Fruit fly (Drosophila melanogaster): Measurements from ENCODE around the gene CG46525.

CG46525 gene

dm6 chr3L:17428779-17429178, 46.2 kb upstream of the CG46525 start, which contains the start of gene Gorab (continued):
- no peak for TF ChIP-seq CG15479 (GFP tag; optimal IDR thresholded peaks at IDR 0.05)
- TF ChIP-seq otp (GFP tag; IDR thresholded peaks at IDR 0.05) = peak; percentile 92
- peak; percentile 52; the same call in 1 of the 3 replicates for TF ChIP-seq CG6791 (GFP tag; IDR thresholded peaks at IDR 0.05; ENCODE audit: partially characterized antibody)
- TF ChIP-seq bcd (GFP tag; optimal IDR thresholded peaks at IDR 0.05) = peak; percentile 92
- TF ChIP-seq Mrtf (GFP tag; IDR thresholded peaks at IDR 0.05) = peak; percentile 93
- TF ChIP-seq CG3838 (GFP tag; optimal IDR thresholded peaks at IDR 0.05) = peak; percentile 56
- peak; percentile 87 for TF ChIP-seq CG4424 (GFP tag; optimal IDR thresholded peaks at IDR 0.05)
- TF ChIP-seq CG6254 (GFP tag; optimal IDR thresholded peaks at IDR 0.05) = peak; percentile 51
- TF ChIP-seq nom (GFP tag; optimal IDR thresholded peaks at IDR 0.05) = no peak
- TF ChIP-seq oc (tag; optimal IDR thresholded peaks at IDR 0.05) = peak; percentile 80
- TF ChIP-seq tap (tag; optimal IDR thresholded peaks at IDR 0.05) = peak; percentile 69
- peak; percentile 56 for TF ChIP-seq Bgb (GFP tag; IDR thresholded peaks at IDR 0.05; ENCODE audit: partially characterized antibody)
- TF ChIP-seq CG13424 (tag; optimal IDR thresholded peaks at IDR 0.05) = peak; percentile 87
- TF ChIP-seq CG1832 (GFP tag; optimal IDR thresholded peaks at IDR 0.05) = no peak
- peak in 1 of 2 experiments; percentile 70 for TF ChIP-seq crp (GFP tag; optimal IDR thresholded peaks at IDR 0.05)
- TF ChIP-seq CG18599 (GFP tag; optimal IDR thresholded peaks at IDR 0.05) = peak; percentile 80
- peak; percentile 90 for TF ChIP-seq Taf1 (GFP tag; IDR thresholded peaks at IDR 0.05)
- no peak for TF ChIP-seq en (GFP tag; optimal IDR thresholded peaks at IDR 0.05)
- TF ChIP-seq Pdp1 (GFP tag; optimal IDR thresholded peaks at IDR 0.05) = peak; percentile 76 to 77
- peak; percentile 73 for TF ChIP-seq CG31388 (GFP tag; optimal IDR thresholded peaks at IDR 0.05)
- TF ChIP-seq nerfin-2 (GFP tag; IDR thresholded peaks at IDR 0.05; ENCODE audit: partially characterized antibody) = no peak
- TF ChIP-seq Fer2 (tag; optimal IDR thresholded peaks at IDR 0.05) = peak; percentile 79
- TF ChIP-seq CG4820 (GFP tag; optimal IDR thresholded peaks at IDR 0.05) = peak; percentile 86
- peak; percentile 60 for TF ChIP-seq CG15011 (GFP tag; optimal IDR thresholded peaks at IDR 0.05)
- peak; percentile 87 for TF ChIP-seq CG10147 (GFP tag; optimal IDR thresholded peaks at IDR 0.05)
- TF ChIP-seq Atf-2 (GFP tag; optimal IDR thresholded peaks at IDR 0.05) = peak; percentile 77
- TF ChIP-seq Doc3 (GFP tag; IDR thresholded peaks at IDR 0.05; ENCODE audit: partially characterized antibody) = peak; percentile 42; the same call in 1 of the 3 replicates
- TF ChIP-seq CG14014 (GFP tag; IDR thresholded peaks at IDR 0.05) = peak; percentile 94
- peak; percentile 81 for TF ChIP-seq HLH54F (GFP tag; optimal IDR thresholded peaks at IDR 0.05)
- peak; percentile 45 for TF ChIP-seq gcm2 (GFP tag; optimal IDR thresholded peaks at IDR 0.05)
- TF ChIP-seq phol (tag; optimal IDR thresholded peaks at IDR 0.05) = peak; percentile 93
- TF ChIP-seq eve (GFP tag; optimal IDR thresholded peaks at IDR 0.05) = no peak
- TF ChIP-seq CrebB (tag; optimal IDR thresholded peaks at IDR 0.05) = no peak
- TF ChIP-seq caup (GFP tag; optimal IDR thresholded peaks at IDR 0.05; ENCODE audit: severe bottlenecking) = peak; percentile 85
- peak; percentile 96 for TF ChIP-seq CG2889 (GFP tag; IDR thresholded peaks at IDR 0.05)
- TF ChIP-seq CG11504 (tag; optimal IDR thresholded peaks at IDR 0.05) = peak; percentile 87
- no peak for TF ChIP-seq z (GFP tag; IDR thresholded peaks at IDR 0.05)
- TF ChIP-seq gce (GFP tag; IDR thresholded peaks at IDR 0.05) = peak; percentile 82; the same call in 1 of the 3 replicates
- TF ChIP-seq esg (GFP tag; conservative IDR thresholded peaks at IDR 0.05) = peak; percentile 96
- peak; percentile 85 for TF ChIP-seq CG13123 (GFP tag; optimal IDR thresholded peaks at IDR 0.05)
- TF ChIP-seq knrl (GFP tag; IDR thresholded peaks at IDR 0.05; ENCODE audit: partially characterized antibody) = peak; percentile 66
- TF ChIP-seq cad (GFP tag; optimal IDR thresholded peaks at IDR 0.05) = no peak
- no peak for TF ChIP-seq schlank (tag; optimal IDR thresholded peaks at IDR 0.05)
- TF ChIP-seq CG4282 (GFP tag; optimal IDR thresholded peaks at IDR 0.05) = peak; percentile 46
- peak; percentile 48; the same call in 2 of the 3 replicates for TF ChIP-seq CG16813 (GFP tag; IDR thresholded peaks at IDR 0.05; ENCODE audit: partially characterized antibody)
- TF ChIP-seq slp2 (GFP tag; optimal IDR thresholded peaks at IDR 0.05) = peak; percentile 72
- TF ChIP-seq pum (GFP tag; optimal IDR thresholded peaks at IDR 0.05) = peak; percentile 60
- peak; percentile 93 for TF ChIP-seq CG17361 (GFP tag; IDR thresholded peaks at IDR 0.05)
- peak; percentile 33 for TF ChIP-seq CG17186 (GFP tag; optimal IDR thresholded peaks at IDR 0.05)
